Fruit fly (Drosophila melanogaster) whole organism, embryonic: Measurements from ENCODE around the gene Chd64.

ENCODE experiments used
- Ada2b ChIP-seq: fragments of 200-800 bp; sonication (Bioruptor generic); IDR thresholded peaks from 2 replicates; pipeline ENCODE4 v1.3.6; 2022; ENCODE audit warnings: missing biosample characterization, missing genetic modification characterization
- CG10431 ChIP-seq: fragments of 200-800 bp; sonication (Bioruptor generic); optimal IDR thresholded peaks from 3 replicates; lab custom pipeline; 2018; ENCODE audit warnings: missing biosample characterization, mild to moderate bottlenecking, missing genetic modification characterization
- CG10543 ChIP-seq: fragments of 200-800 bp; sonication (Bioruptor generic); optimal IDR thresholded peaks from 3 replicates; lab custom pipeline; 2017; ENCODE audit warnings: missing biosample characterization, mild to moderate bottlenecking, missing genetic modification characterization, moderate library complexity
- CG11247 ChIP-seq: fragments of 200-800 bp; sonication (Bioruptor generic); IDR thresholded peaks from 2 replicates; pipeline ENCODE4 v1.3.6; 2022; ENCODE audit warnings: missing biosample characterization, missing genetic modification characterization
- CG12219 ChIP-seq: fragments of 200-800 bp; sonication (Bioruptor generic); optimal IDR thresholded peaks from 3 replicates; lab custom pipeline; 2018; ENCODE audit warnings: missing biosample characterization, mild to moderate bottlenecking, missing genetic modification characterization
- CG12659 ChIP-seq: fragments of 200-800 bp; sonication (Bioruptor generic); optimal IDR thresholded peaks from 3 replicates; lab custom pipeline; 2017; ENCODE audit warnings: mild to moderate bottlenecking, missing biosample characterization, missing genetic modification reagents, missing genetic modification characterization
- CG12769 ChIP-seq: fragments of 200-800 bp; sonication (Bioruptor generic); optimal IDR thresholded peaks from 2 replicates; lab custom pipeline; 2019; ENCODE audit warnings: missing biosample characterization, mild to moderate bottlenecking, missing genetic modification characterization, moderate library complexity
- CG16779 ChIP-seq: fragments of 200-800 bp; sonication (Bioruptor generic); IDR thresholded peaks from 2 replicates; pipeline ENCODE4 v1.3.6; 2022; ENCODE audit warnings: missing biosample characterization, missing genetic modification characterization
- CG16813 ChIP-seq: fragments of 200-800 bp; sonication (Bioruptor generic); IDR thresholded peaks from 3 replicates; pipeline ENCODE4 v1.3.6; 2022; ENCODE audit warnings: missing biosample characterization, missing genetic modification characterization; ENCODE audit not compliant: partially characterized antibody
- CG18619 ChIP-seq: fragments of 200-800 bp; sonication (Bioruptor generic); optimal IDR thresholded peaks from 3 replicates; lab custom pipeline; 2017; ENCODE audit warnings: missing biosample characterization, mild to moderate bottlenecking, missing genetic modification characterization
- CG2116 ChIP-seq: fragments of 200-800 bp; sonication (Bioruptor generic); optimal IDR thresholded peaks from 3 replicates; lab custom pipeline; 2018; ENCODE audit warnings: missing biosample characterization, mild to moderate bottlenecking, missing genetic modification characterization
- CG31224 ChIP-seq: fragments of 200-800 bp; sonication (Bioruptor generic); IDR thresholded peaks from 2 replicates; pipeline ENCODE4 v1.3.6; 2022; ENCODE audit warnings: missing biosample characterization, missing genetic modification characterization
- CG31441 ChIP-seq: fragments of 200-800 bp; sonication (Bioruptor generic); IDR thresholded peaks from 2 replicates; pipeline ENCODE4 v1.3.6; 2022; ENCODE audit warnings: missing biosample characterization, missing genetic modification characterization
- CG3281 ChIP-seq: fragments of 200-800 bp; sonication (Bioruptor generic); optimal IDR thresholded peaks from 3 replicates; lab custom pipeline; 2017; ENCODE audit warnings: missing biosample characterization, mild to moderate bottlenecking, missing genetic modification characterization
- CG34376 ChIP-seq: fragments of 200-800 bp; sonication (Bioruptor generic); optimal IDR thresholded peaks from 2 replicates; lab custom pipeline; 2018; ENCODE audit warnings: missing biosample characterization, mild to moderate bottlenecking, missing genetic modification characterization
- CG34422 ChIP-seq: fragments of 200-800 bp; sonication (Bioruptor generic); IDR thresholded peaks from 3 replicates; pipeline ENCODE4 v1.3.6; 2022; ENCODE audit warnings: missing biosample characterization, missing genetic modification characterization
- CG4404 ChIP-seq: fragments of 200-800 bp; sonication (Bioruptor generic); IDR thresholded peaks from 2 replicates; pipeline ENCODE4 v1.3.6; 2022; ENCODE audit warnings: missing biosample characterization, missing genetic modification characterization
- CG4854 ChIP-seq: fragments of 200-800 bp; sonication (Bioruptor generic); optimal IDR thresholded peaks from 2 replicates; lab custom pipeline; 2016; ENCODE audit warnings: missing biosample characterization, missing genetic modification characterization, inconsistent platforms
- CG6683 ChIP-seq: fragments of 200-800 bp; sonication (Bioruptor generic); optimal IDR thresholded peaks from 2 replicates; lab custom pipeline; 2017; ENCODE audit warnings: missing biosample characterization, mild to moderate bottlenecking, missing genetic modification characterization, missing genetic modification reagents
- CG6689 ChIP-seq: fragments of 200-800 bp; sonication (Bioruptor generic); IDR thresholded peaks from 2 replicates; pipeline ENCODE4 v1.3.6; 2022; ENCODE audit warnings: missing biosample characterization, missing genetic modification characterization
- CG6813 ChIP-seq: fragments of 200-800 bp; sonication (Bioruptor generic); optimal IDR thresholded peaks from 2 replicates; lab custom pipeline; 2017; ENCODE audit warnings: missing biosample characterization, missing genetic modification characterization, mild to moderate bottlenecking, moderate library complexity, missing genetic modification reagents
- CG9437 ChIP-seq: fragments of 200-800 bp; sonication (Bioruptor generic); optimal IDR thresholded peaks from 2 replicates; lab custom pipeline; 2018; ENCODE audit warnings: missing biosample characterization, mild to moderate bottlenecking, missing genetic modification characterization
- Camta ChIP-seq: fragments of 200-800 bp; sonication (Bioruptor generic); optimal IDR thresholded peaks from 2 replicates; lab custom pipeline; 2016; ENCODE audit warnings: missing biosample characterization, missing genetic modification characterization
- Dll ChIP-seq: fragments of 200-800 bp; sonication (Bioruptor generic); IDR thresholded peaks from 4 replicates; pipeline ENCODE4 v1.3.6; 2022; ENCODE audit warnings: missing biosample characterization, missing genetic modification characterization; ENCODE audit not compliant: partially characterized antibody
- Drgx ChIP-seq: fragments of 200-800 bp; sonication (Bioruptor generic); IDR thresholded peaks from 2 replicates; pipeline ENCODE4 v1.3.6; 2022; ENCODE audit warnings: missing biosample characterization, missing genetic modification characterization
- HLH4C ChIP-seq: fragments of 200-800 bp; sonication (Bioruptor generic); IDR thresholded peaks from 3 replicates; pipeline ENCODE4 v1.3.6; 2022; ENCODE audit warnings: missing biosample characterization, missing genetic modification characterization; ENCODE audit not compliant: partially characterized antibody
- MTF-1 ChIP-seq: fragments of 200-800 bp; sonication (Bioruptor generic); optimal IDR thresholded peaks from 2 replicates; lab custom pipeline; 2018; ENCODE audit warnings: missing biosample characterization, mild to moderate bottlenecking, missing genetic modification characterization, borderline replicate concordance
- Mad ChIP-seq: fragments of 200-800 bp; sonication (Bioruptor generic); optimal IDR thresholded peaks from 2 replicates; lab custom pipeline; 2016; ENCODE audit warnings: missing biosample characterization, missing genetic modification characterization
- Max ChIP-seq: fragments of 200-800 bp; sonication (Bioruptor generic); optimal IDR thresholded peaks from 2 replicates; lab custom pipeline; 2016; ENCODE audit warnings: missing biosample characterization, mild to moderate bottlenecking, missing genetic modification characterization
- NK7.1 ChIP-seq: fragments of 200-800 bp; sonication (Bioruptor generic); optimal IDR thresholded peaks from 3 replicates; lab custom pipeline; 2016; ENCODE audit warnings: missing biosample characterization, missing genetic modification characterization
- Rx ChIP-seq: fragments of 200-800 bp; sonication (Bioruptor generic); IDR thresholded peaks from 2 replicates; pipeline ENCODE4 v1.3.6; 2022; ENCODE audit warnings: missing biosample characterization, missing genetic modification characterization
- YL-1 ChIP-seq: fragments of 200-800 bp; sonication (Bioruptor generic); optimal IDR thresholded peaks from 3 replicates; lab custom pipeline; 2017; ENCODE audit warnings: missing biosample characterization, mild to moderate bottlenecking, missing genetic modification characterization
- aop ChIP-seq: fragments of 200-800 bp; sonication (Bioruptor generic); IDR thresholded peaks from 2 replicates; pipeline ENCODE4 v1.3.6; 2022; ENCODE audit warnings: missing biosample characterization, missing genetic modification characterization
- bowl ChIP-seq: fragments of 200-800 bp; sonication (Bioruptor generic); IDR thresholded peaks from 2 replicates; pipeline ENCODE4 v1.3.6; 2022; ENCODE audit warnings: missing biosample characterization, missing genetic modification characterization
- bsh ChIP-seq, 2 experiments: fragments of 200-800 bp; sonication (Bioruptor generic); optimal IDR thresholded peaks; 2 replicates each; lab custom pipeline; 2017 to 2018; ENCODE audit warnings: mild to moderate bottlenecking in 2 of 2, missing biosample characterization in 2 of 2, missing genetic modification characterization in 2 of 2, moderate library complexity in 1 of 2
- chm ChIP-seq: fragments of 200-800 bp; sonication (Bioruptor generic); IDR thresholded peaks from 2 replicates; pipeline ENCODE4 v1.3.6; 2022; ENCODE audit warnings: missing biosample characterization, missing genetic modification characterization
- emc ChIP-seq: fragments of 200-800 bp; sonication (Bioruptor generic); optimal IDR thresholded peaks from 2 replicates; lab custom pipeline; 2016; ENCODE audit warnings: missing biosample characterization, missing genetic modification characterization
- ewg ChIP-seq: fragments of 200-800 bp; sonication (Bioruptor generic); optimal IDR thresholded peaks from 3 replicates; lab custom pipeline; 2017; ENCODE audit warnings: mild to moderate bottlenecking, missing biosample characterization, missing genetic modification reagents, missing genetic modification characterization
- ftz-f1 ChIP-seq: fragments of 200-800 bp; sonication (Bioruptor generic); optimal IDR thresholded peaks from 2 replicates; lab custom pipeline; 2016; ENCODE audit warnings: missing biosample characterization, missing genetic modification characterization
- gro ChIP-seq: fragments of 200-800 bp; sonication (Bioruptor generic); optimal IDR thresholded peaks from 2 replicates; lab custom pipeline; 2016; ENCODE audit warnings: missing biosample characterization, missing genetic modification characterization
- gsb-n ChIP-seq: fragments of 200-800 bp; sonication (Bioruptor generic); optimal IDR thresholded peaks from 3 replicates; lab custom pipeline; 2018; ENCODE audit warnings: missing biosample characterization, mild to moderate bottlenecking, missing genetic modification characterization
- jigr1 ChIP-seq: fragments of 200-800 bp; sonication (Bioruptor generic); IDR thresholded peaks from 3 replicates; pipeline ENCODE4 v1.3.6; 2022; ENCODE audit warnings: missing biosample characterization, missing genetic modification characterization
- mirr ChIP-seq: fragments of 200-800 bp; sonication (Bioruptor generic); optimal IDR thresholded peaks from 3 replicates; lab custom pipeline; 2018; ENCODE audit warnings: missing biosample characterization, mild to moderate bottlenecking, missing genetic modification characterization
- pita ChIP-seq: fragments of 200-800 bp; sonication (Bioruptor generic); optimal IDR thresholded peaks from 2 replicates; lab custom pipeline; 2017; ENCODE audit warnings: missing biosample characterization, mild to moderate bottlenecking, missing genetic modification characterization
- ranshi ChIP-seq: fragments of 200-800 bp; sonication (Bioruptor generic); IDR thresholded peaks from 2 replicates; pipeline ENCODE4 v1.3.6; 2022; ENCODE audit warnings: missing biosample characterization, missing genetic modification characterization
- scrt ChIP-seq: fragments of 200-800 bp; sonication (Bioruptor generic); optimal IDR thresholded peaks from 2 replicates; lab custom pipeline; 2018; ENCODE audit warnings: missing biosample characterization, mild to moderate bottlenecking, missing genetic modification characterization, moderate library complexity
- sens-2 ChIP-seq: fragments of 200-800 bp; sonication (Bioruptor generic); IDR thresholded peaks from 2 replicates; pipeline ENCODE4 v1.3.6; 2022; ENCODE audit warnings: missing biosample characterization, missing genetic modification characterization
- sna ChIP-seq: fragments of 200-800 bp; sonication (Bioruptor generic); IDR thresholded peaks from 2 replicates; pipeline ENCODE4 v1.3.6; 2022; ENCODE audit warnings: missing biosample characterization, missing genetic modification characterization; ENCODE audit not compliant: partially characterized antibody
- sqz ChIP-seq: fragments of 200-800 bp; sonication (Bioruptor generic); optimal IDR thresholded peaks from 3 replicates; lab custom pipeline; 2018; ENCODE audit warnings: missing biosample characterization, mild to moderate bottlenecking, missing genetic modification characterization
- zen2 ChIP-seq: fragments of 200-800 bp; sonication (Bioruptor generic); IDR thresholded peaks from 3 replicates; pipeline ENCODE4 v1.3.6; 2022; ENCODE audit warnings: missing biosample characterization, missing genetic modification characterization; ENCODE audit not compliant: partially characterized antibody

Gene Chd64

dm6 chr3L:4070996-4071379, 51.2 kb downstream of the Chd64 start (continued):
- no peak for TF ChIP-seq CG18619 (GFP tag; lab: Kevin White, UChicago)
- peak; percentile 29; the same call in 1 of the 2 replicates for TF ChIP-seq bowl (GFP tag; lab: Robert Waterston, UW)
- no peak for TF ChIP-seq CG16779 (GFP tag; lab: Robert Waterston, UW)
- TF ChIP-seq YL-1 (GFP tag; lab: Kevin White, UChicago): no peak
- TF ChIP-seq CG3281 (GFP tag; lab: Kevin White, UChicago): no peak
- TF ChIP-seq MTF-1 (GFP tag; lab: Kevin White, UChicago): peak; percentile 41
- TF ChIP-seq aop (GFP tag; lab: Robert Waterston, UW): 0 out of 2 replicates have a peak, but pooled peaks have one; percentile 33
- TF ChIP-seq gsb-n (tag; lab: Kevin White, UChicago): no peak
- TF ChIP-seq CG31441 (GFP tag; lab: Robert Waterston, UW): peak; percentile 38; the same call in 1 of the 2 replicates
- TF ChIP-seq ftz-f1 (GFP tag; lab: Kevin White, UChicago): no peak
- TF ChIP-seq NK7.1: no peak
- no peak for TF ChIP-seq sna (GFP tag; lab: Robert Waterston, UW)
- peak; percentile 67 for TF ChIP-seq CG12219 (GFP tag; lab: Kevin White, UChicago)
- peak; percentile 6; the same call in 1 of the 3 replicates for TF ChIP-seq CG34422 (GFP tag; lab: Robert Waterston, UW)
- no peak for TF ChIP-seq CG12659 (GFP tag; lab: Kevin White, UChicago)
- TF ChIP-seq CG34376: no peak
- no peak for TF ChIP-seq sqz (GFP tag; lab: Kevin White, UChicago)
- TF ChIP-seq sens-2: peak; percentile 63; the same call in 1 of the 2 replicates
- peak; percentile 83 for TF ChIP-seq Ada2b (GFP tag; lab: Robert Waterston, UW)
- peak; percentile 68 for TF ChIP-seq Rx (GFP tag; lab: Robert Waterston, UW)
- TF ChIP-seq mirr (GFP tag; lab: Kevin White, UChicago): no peak
- TF ChIP-seq CG12769 (tag; lab: Kevin White, UChicago): peak; percentile 89
- TF ChIP-seq ranshi: peak; percentile 83
- TF ChIP-seq HLH4C (GFP tag; lab: Robert Waterston, UW): no peak
- no peak for TF ChIP-seq zen2 (GFP tag; lab: Robert Waterston, UW)
- no peak for TF ChIP-seq Camta
- TF ChIP-seq CG11247 (GFP tag; lab: Robert Waterston, UW): peak; percentile 67
- peak; percentile 71 for TF ChIP-seq ewg (GFP tag; lab: Kevin White, UChicago)
- no peak for TF ChIP-seq pita
- TF ChIP-seq CG9437: peak; percentile 8
- peak; percentile 70 for TF ChIP-seq CG6689 (GFP tag; lab: Robert Waterston, UW)
- no peak for TF ChIP-seq gro (GFP tag; lab: Kevin White, UChicago)
- peak; percentile 61 for TF ChIP-seq CG31224 (GFP tag; lab: Robert Waterston, UW)
- peak; percentile 7 for TF ChIP-seq CG6683 (GFP tag; lab: Kevin White, UChicago)
- no peak for TF ChIP-seq emc (GFP tag; lab: Kevin White, UChicago)
- TF ChIP-seq jigr1 (GFP tag; lab: Robert Waterston, UW): peak; percentile 51; the same call in 2 of the 3 replicates
- TF ChIP-seq scrt (GFP tag; lab: Kevin White, UChicago): no peak
- no peak for TF ChIP-seq Dll (GFP tag; lab: Robert Waterston, UW)
- TF ChIP-seq CG10431: no peak
- TF ChIP-seq CG6813: peak; percentile 61
- peak; percentile 91 for TF ChIP-seq Drgx (GFP tag; lab: Robert Waterston, UW)
- no peak for TF ChIP-seq CG16813 (GFP tag; lab: Robert Waterston, UW)
- peak; percentile 6; the same call in 1 of the 2 replicates for TF ChIP-seq CG4404 (GFP tag; lab: Robert Waterston, UW)
- TF ChIP-seq CG10543 (GFP tag; lab: Kevin White, UChicago): no peak
- no peak for TF ChIP-seq Mad (GFP tag; lab: Kevin White, UChicago)
- no peak for TF ChIP-seq CG2116 (GFP tag; lab: Kevin White, UChicago)
- TF ChIP-seq Max (GFP tag; lab: Kevin White, UChicago): no peak
- peak; percentile 76 for TF ChIP-seq bsh (GFP tag; optimal IDR thresholded peaks at IDR 0.05; lab: Kevin White, UChicago)
- no peak for TF ChIP-seq CG4854 (GFP tag; lab: Kevin White, UChicago)
- no peak; the same call in 1 of the 2 replicates for TF ChIP-seq chm (GFP tag; lab: Robert Waterston, UW)
